Fruit fly (Drosophila melanogaster) whole organism, prepupa: ENCODE results near the gene hoe2.
A peak's percentile ranks its signal among the peaks of the same experiment; 100 is the strongest.

Experiments
- CG10669 ChIP-seq: fragments of 200-800 bp; sonication (Bioruptor generic); optimal IDR thresholded peaks from 3 replicates; lab custom pipeline; 2018; ENCODE audit warnings: missing biosample characterization, mild to moderate bottlenecking, missing genetic modification characterization, moderate library complexity
- CG11294 ChIP-seq: fragments of 200-800 bp; sonication (Bioruptor generic); IDR thresholded peaks from 2 replicates; pipeline ENCODE4 v1.3.6; 2022; ENCODE audit warnings: missing biosample characterization, missing genetic modification characterization
- CG11762 ChIP-seq: fragments of 200-800 bp; sonication (Bioruptor generic); optimal IDR thresholded peaks from 3 replicates; lab custom pipeline; 2016; ENCODE audit warnings: missing biosample characterization, missing genetic modification characterization; ENCODE audit not compliant: insufficient read depth
- CG11902 ChIP-seq: fragments of 200-800 bp; sonication (Bioruptor generic); optimal IDR thresholded peaks from 3 replicates; lab custom pipeline; 2016; ENCODE audit warnings: missing biosample characterization, missing genetic modification characterization
- CG15336 ChIP-seq: fragments of 200-800 bp; sonication (Bioruptor generic); IDR thresholded peaks from 2 replicates; pipeline ENCODE4 v1.3.6; 2022; ENCODE audit warnings: missing biosample characterization, missing genetic modification characterization
- CG1621 ChIP-seq: fragments of 200-800 bp; sonication (Bioruptor generic); optimal IDR thresholded peaks from 3 replicates; lab custom pipeline; 2018; ENCODE audit warnings: missing biosample characterization, mild to moderate bottlenecking, missing genetic modification characterization
- CG16779 ChIP-seq: fragments of 200-800 bp; sonication (Bioruptor generic); optimal IDR thresholded peaks from 3 replicates; lab custom pipeline; 2017; ENCODE audit warnings: missing biosample characterization, mild to moderate bottlenecking, missing genetic modification characterization
- CG3032 ChIP-seq: fragments of 200-800 bp; optimal IDR thresholded peaks from 2 replicates; lab custom pipeline; 2019; ENCODE audit warnings: missing biosample characterization, mild to moderate bottlenecking, missing genetic modification characterization, moderate library complexity
- CG31627 ChIP-seq: fragments of 200-800 bp; sonication (Bioruptor generic); optimal IDR thresholded peaks from 3 replicates; lab custom pipeline; 2016; ENCODE audit warnings: missing biosample characterization, missing genetic modification characterization
- CG32006 ChIP-seq: fragments of 200-800 bp; sonication (Bioruptor generic); optimal IDR thresholded peaks from 3 replicates; lab custom pipeline; 2017; ENCODE audit warnings: missing biosample characterization, mild to moderate bottlenecking, missing genetic modification characterization
- CG34406 ChIP-seq: fragments of 200-800 bp; sonication (Bioruptor generic); optimal IDR thresholded peaks from 3 replicates; lab custom pipeline; 2016; ENCODE audit warnings: missing biosample characterization, missing genetic modification characterization
- CG3919 ChIP-seq: fragments of 200-800 bp; sonication (Bioruptor generic); optimal IDR thresholded peaks from 3 replicates; lab custom pipeline; 2016; ENCODE audit warnings: missing biosample characterization, missing genetic modification characterization
- CG4318 ChIP-seq: fragments of 200-800 bp; sonication (Bioruptor generic); optimal IDR thresholded peaks from 3 replicates; lab custom pipeline; 2017; ENCODE audit warnings: missing biosample characterization, mild to moderate bottlenecking, missing genetic modification characterization
- CG6792 ChIP-seq: fragments of 200-800 bp; sonication (Bioruptor generic); optimal IDR thresholded peaks from 3 replicates; lab custom pipeline; 2016; ENCODE audit warnings: missing biosample characterization, missing genetic modification characterization
- CG6808 ChIP-seq: fragments of 200-800 bp; sonication (Bioruptor generic); optimal IDR thresholded peaks from 3 replicates; lab custom pipeline; 2017; ENCODE audit warnings: missing biosample characterization, missing genetic modification characterization, mild to moderate bottlenecking, moderate library complexity, missing genetic modification reagents
- CG6854 ChIP-seq: fragments of 200-800 bp; sonication (Bioruptor generic); optimal IDR thresholded peaks from 2 replicates; lab custom pipeline; 2017; ENCODE audit warnings: missing biosample characterization, mild to moderate bottlenecking, missing genetic modification characterization
- CG7368 ChIP-seq: fragments of 200-800 bp; sonication (Bioruptor generic); optimal IDR thresholded peaks from 3 replicates; lab custom pipeline; 2016; ENCODE audit warnings: missing biosample characterization, missing genetic modification characterization
- CG8119 ChIP-seq: fragments of 200-800 bp; sonication (Bioruptor generic); IDR thresholded peaks from 3 replicates; pipeline ENCODE4 v1.3.6; 2022; ENCODE audit warnings: missing biosample characterization, missing genetic modification characterization
- CG9139 ChIP-seq: fragments of 200-800 bp; sonication (Bioruptor generic); optimal IDR thresholded peaks from 3 replicates; lab custom pipeline; 2017; ENCODE audit warnings: missing biosample characterization, mild to moderate bottlenecking, missing genetic modification characterization
- Eip75B ChIP-seq: fragments of 200-800 bp; sonication (Bioruptor generic); optimal IDR thresholded peaks from 3 replicates; lab custom pipeline; 2016; ENCODE audit warnings: missing biosample characterization, missing genetic modification characterization
- Eip78C ChIP-seq: fragments of 200-800 bp; sonication (Bioruptor generic); peaks from one replicate; lab custom pipeline; 2016; ENCODE audit warnings: missing biosample characterization, missing genetic modification characterization
- Eip93F ChIP-seq: fragments of 200-800 bp; sonication (Bioruptor generic); optimal IDR thresholded peaks from 2 replicates; lab custom pipeline; 2016; ENCODE audit warnings: missing biosample characterization, mild to moderate bottlenecking, missing genetic modification characterization
- Ets21C ChIP-seq: fragments of 200-800 bp; sonication (Bioruptor generic); optimal IDR thresholded peaks from 3 replicates; lab custom pipeline; 2016; ENCODE audit warnings: missing biosample characterization, missing genetic modification characterization
- Ets96B ChIP-seq: fragments of 200-800 bp; optimal IDR thresholded peaks from 2 replicates; lab custom pipeline; 2019; ENCODE audit warnings: missing biosample characterization, mild to moderate bottlenecking, missing genetic modification characterization, moderate library complexity
- Gug ChIP-seq: fragments of 200-800 bp; sonication (Bioruptor generic); IDR thresholded peaks from 2 replicates; pipeline ENCODE4 v1.3.6; 2022; ENCODE audit warnings: missing biosample characterization, missing genetic modification characterization
- Hr38 ChIP-seq: sonication (Bioruptor generic); optimal IDR thresholded peaks from 2 replicates; lab custom pipeline; 2016; ENCODE audit warnings: missing biosample characterization, missing genetic modification characterization
- Hr39 ChIP-seq: fragments of 200-800 bp; sonication (Bioruptor generic); optimal IDR thresholded peaks from 2 replicates; lab custom pipeline; 2016; ENCODE audit warnings: missing biosample characterization, missing genetic modification characterization
- Hr4 ChIP-seq: fragments of 200-800 bp; sonication (Bioruptor generic); optimal IDR thresholded peaks from 3 replicates; lab custom pipeline; 2016; ENCODE audit warnings: missing biosample characterization, missing genetic modification characterization
- Lpt ChIP-seq: fragments of 200-800 bp; sonication (Bioruptor generic); optimal IDR thresholded peaks from 3 replicates; lab custom pipeline; 2016; ENCODE audit warnings: missing biosample characterization, missing genetic modification characterization
- Met ChIP-seq: fragments of 200-800 bp; sonication (Bioruptor generic); optimal IDR thresholded peaks from 3 replicates; lab custom pipeline; 2016; ENCODE audit warnings: missing biosample characterization, missing genetic modification characterization
- OdsH ChIP-seq: fragments of 200-800 bp; sonication (Bioruptor generic); optimal IDR thresholded peaks from 3 replicates; lab custom pipeline; 2016; ENCODE audit warnings: missing biosample characterization, missing genetic modification characterization
- Smox ChIP-seq: fragments of 200-800 bp; sonication (Bioruptor generic); optimal IDR thresholded peaks from 3 replicates; lab custom pipeline; 2016; ENCODE audit warnings: missing biosample characterization, missing genetic modification characterization
- Sox14 ChIP-seq: fragments of 200-800 bp; sonication (Bioruptor generic); optimal IDR thresholded peaks from 3 replicates; lab custom pipeline; 2016; ENCODE audit warnings: missing biosample characterization, missing genetic modification characterization
- acj6 ChIP-seq: fragments of 200-800 bp; sonication (Bioruptor generic); optimal IDR thresholded peaks from 3 replicates; lab custom pipeline; 2016; ENCODE audit warnings: missing biosample characterization, missing genetic modification characterization
- dac ChIP-seq: fragments of 200-800 bp; sonication (Bioruptor generic); optimal IDR thresholded peaks from 2 replicates; lab custom pipeline; 2017; ENCODE audit warnings: missing biosample characterization, mild to moderate bottlenecking, missing genetic modification characterization
- dsx ChIP-seq: fragments of 200-800 bp; optimal IDR thresholded peaks from 3 replicates; lab custom pipeline; 2019; ENCODE audit warnings: missing biosample characterization, mild to moderate bottlenecking, missing genetic modification characterization, moderate library complexity; ENCODE audit not compliant: poor library complexity, severe bottlenecking
- eg ChIP-seq: fragments of 200-800 bp; sonication (Bioruptor generic); IDR thresholded peaks from 3 replicates; pipeline ENCODE4 v1.3.6; 2022; ENCODE audit warnings: missing biosample characterization, missing genetic modification characterization
- esn ChIP-seq: fragments of 200-800 bp; sonication (Bioruptor generic); optimal IDR thresholded peaks from 2 replicates; lab custom pipeline; 2016; ENCODE audit warnings: missing biosample characterization, mild to moderate bottlenecking, missing genetic modification characterization, moderate library complexity
- fd59A ChIP-seq: fragments of 200-800 bp; sonication (Bioruptor generic); optimal IDR thresholded peaks from 2 replicates; lab custom pipeline; 2017; ENCODE audit warnings: missing biosample characterization, mild to moderate bottlenecking, missing genetic modification characterization, missing genetic modification reagents
- fkh ChIP-seq: fragments of 200-800 bp; sonication (Bioruptor generic); optimal IDR thresholded peaks from 3 replicates; lab custom pipeline; 2017; ENCODE audit warnings: missing biosample characterization, mild to moderate bottlenecking, missing genetic modification characterization, moderate library complexity
- salr ChIP-seq, 2 experiments: fragments of 200-800 bp; sonication (Bioruptor generic); optimal IDR thresholded peaks; 3 replicates each; lab custom pipeline; 2016 to 2018; ENCODE audit warnings: missing biosample characterization in 2 of 2, missing genetic modification characterization in 2 of 2, mild to moderate bottlenecking in 1 of 2
- ss ChIP-seq, 2 experiments: fragments of 200-800 bp; sonication (Bioruptor generic); optimal IDR thresholded peaks; 2 replicates in 1 of 2; 3 replicates in 1 of 2; lab custom pipeline; 2017 to 2018; ENCODE audit warnings: mild to moderate bottlenecking in 2 of 2, missing biosample characterization in 2 of 2, missing genetic modification characterization in 2 of 2, moderate library complexity in 1 of 2
- svp ChIP-seq: fragments of 200-800 bp; sonication (Bioruptor generic); peaks from one replicate; lab custom pipeline; 2016; ENCODE audit warnings: missing biosample characterization, missing genetic modification characterization
- topi ChIP-seq: fragments of 200-800 bp; sonication (Bioruptor generic); optimal IDR thresholded peaks from 3 replicates; lab custom pipeline; 2016; ENCODE audit warnings: missing biosample characterization, missing genetic modification characterization
- vri ChIP-seq: fragments of 200-800 bp; sonication (Bioruptor generic); optimal IDR thresholded peaks from 3 replicates; lab custom pipeline; 2016; ENCODE audit warnings: missing biosample characterization, mild to moderate bottlenecking, missing genetic modification characterization

Gene hoe2

dm6 chr2L:4888541-4888940 lies 47.7 kb downstream of the hoe2 start (continued):
- TF ChIP-seq Hr4 (GFP tag; lab: Kevin White, UChicago) = peak; percentile 25
- TF ChIP-seq Hr39 (GFP tag; lab: Kevin White, UChicago) = peak; percentile 13
- TF ChIP-seq CG11902 (GFP tag; lab: Kevin White, UChicago) = no peak
- peak; percentile 1 for TF ChIP-seq CG31627
- TF ChIP-seq CG34406 (GFP tag; lab: Kevin White, UChicago) = no peak
- peak; percentile 30 for TF ChIP-seq OdsH (GFP tag; lab: Kevin White, UChicago)
- peak; percentile 24 for TF ChIP-seq Met (GFP tag; lab: Kevin White, UChicago)
- peak; percentile 37 for TF ChIP-seq Ets96B (tag; lab: Kevin White, UChicago)
- TF ChIP-seq CG6808 (GFP tag; lab: Kevin White, UChicago) = peak; percentile 37
- TF ChIP-seq CG11762 (GFP tag; lab: Kevin White, UChicago) = no peak
- TF ChIP-seq CG32006 (GFP tag; lab: Kevin White, UChicago) = peak; percentile 16
- no peak for TF ChIP-seq Lpt (GFP tag; lab: Kevin White, UChicago)
- TF ChIP-seq CG7368 (GFP tag; lab: Kevin White, UChicago) = no peak
- TF ChIP-seq fd59A (GFP tag; lab: Kevin White, UChicago) = peak; percentile 12
- no peak for TF ChIP-seq fkh (GFP tag; lab: Kevin White, UChicago)
- peak; percentile 6 for TF ChIP-seq CG1621
- no peak for TF ChIP-seq CG16779 (tag; lab: Kevin White, UChicago)
- TF ChIP-seq CG11294 (GFP tag; lab: Robert Waterston, UW) = no peak
- TF ChIP-seq dac (GFP tag; lab: Kevin White, UChicago) = no peak
- no peak for TF ChIP-seq svp (GFP tag; lab: Kevin White, UChicago)
- no peak for TF ChIP-seq salr (GFP tag; optimal IDR thresholded peaks at IDR 0.05; lab: Kevin White, UChicago)
- TF ChIP-seq CG3032 (tag; lab: Kevin White, UChicago) = peak; percentile 48
- peak; percentile 25 for TF ChIP-seq CG10669
- TF ChIP-seq Eip75B (GFP tag; lab: Kevin White, UChicago) = no peak

DNA sequence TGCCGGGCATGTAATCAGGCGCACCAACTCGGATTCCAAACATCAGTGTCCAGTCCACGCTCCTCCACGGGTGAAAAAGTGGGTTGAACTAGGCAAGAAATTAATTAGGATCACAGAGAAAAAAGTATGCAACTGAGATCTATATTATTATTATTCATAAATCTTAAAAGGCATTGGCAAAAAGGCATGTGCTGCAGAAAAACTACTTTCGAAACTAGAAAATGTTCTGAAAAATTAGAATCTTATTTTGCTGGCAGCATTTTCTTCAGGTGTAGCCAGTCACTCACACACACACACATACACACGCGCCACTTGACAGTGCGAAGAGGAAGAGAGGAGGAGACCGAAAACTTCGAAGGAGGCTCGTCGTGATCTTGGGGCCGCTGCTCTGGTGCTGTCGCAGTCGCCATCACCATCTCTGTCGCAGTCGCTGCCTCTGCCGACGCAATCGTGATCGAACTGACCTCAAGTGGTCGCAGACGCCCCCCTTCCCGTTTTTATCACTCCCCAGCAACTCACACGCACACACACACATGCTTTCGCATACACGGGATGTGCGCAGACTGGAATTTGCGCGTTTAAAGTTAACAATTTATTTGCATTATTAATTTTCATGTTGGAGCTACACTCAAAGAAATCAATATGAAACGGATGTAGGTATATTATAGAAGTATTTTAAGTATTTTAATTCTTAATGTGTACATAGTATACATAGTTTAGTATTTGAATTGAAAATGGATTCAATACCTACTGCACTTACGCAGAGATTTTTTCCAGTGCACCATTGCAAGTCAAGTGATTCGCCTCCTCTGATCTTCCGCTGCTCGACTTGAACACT lies 48.6 kb downstream of the hoe2 start:
- peak; percentile 92 for TF ChIP-seq Hr4 (GFP tag; lab: Kevin White, UChicago)
- TF ChIP-seq Eip75B (GFP tag; lab: Kevin White, UChicago) = peak; percentile 84
- TF ChIP-seq Ets21C (GFP tag; lab: Kevin White, UChicago) = peak; percentile 80
- TF ChIP-seq eg (GFP tag; lab: Robert Waterston, UW) = peak; percentile 95
- peak; percentile 77 for TF ChIP-seq vri (GFP tag; lab: Kevin White, UChicago)
- TF ChIP-seq dsx = peak; percentile 95
- TF ChIP-seq Smox (GFP tag; lab: Kevin White, UChicago) = peak; percentile 86
- peak; percentile 94 for TF ChIP-seq CG15336 (GFP tag; lab: Robert Waterston, UW)
- peak; percentile 89 for TF ChIP-seq topi (GFP tag; lab: Kevin White, UChicago)
- TF ChIP-seq Gug (GFP tag; lab: Robert Waterston, UW) = peak; percentile 94
- peak; percentile 85 for TF ChIP-seq Hr39 (GFP tag; lab: Kevin White, UChicago)
- peak; percentile 95 for TF ChIP-seq OdsH (GFP tag; lab: Kevin White, UChicago)
- TF ChIP-seq CG4318 = peak; percentile 87
- peak; percentile 89 for TF ChIP-seq CG9139 (GFP tag; lab: Kevin White, UChicago)
- TF ChIP-seq CG3032 (tag; lab: Kevin White, UChicago) = peak; percentile 97
- TF ChIP-seq salr (GFP tag; optimal IDR thresholded peaks at IDR 0.05; lab: Kevin White, UChicago) = peak; percentile 80 to 91
- TF ChIP-seq svp (GFP tag; lab: Kevin White, UChicago) = peak; percentile 99
- peak; percentile 89 to 92 for TF ChIP-seq ss (GFP tag; optimal IDR thresholded peaks at IDR 0.05; lab: Kevin White, UChicago)
- peak; percentile 92 for TF ChIP-seq CG32006 (GFP tag; lab: Kevin White, UChicago)
- TF ChIP-seq Sox14 (GFP tag; lab: Kevin White, UChicago) = peak; percentile 85
- peak; percentile 85 for TF ChIP-seq CG11902 (GFP tag; lab: Kevin White, UChicago)
- TF ChIP-seq acj6 (GFP tag; lab: Kevin White, UChicago) = peak; percentile 94
- no peak for TF ChIP-seq Hr38 (GFP tag; lab: Kevin White, UChicago)
- TF ChIP-seq CG8119 (GFP tag; lab: Robert Waterston, UW) = peak; percentile 94
- peak; percentile 89 for TF ChIP-seq CG6792
- peak; percentile 91 for TF ChIP-seq CG10669
- peak; percentile 98 for TF ChIP-seq Eip78C (GFP tag; lab: Kevin White, UChicago)
- TF ChIP-seq Eip93F (GFP tag; lab: Kevin White, UChicago) = peak; percentile 39
- peak; percentile 89 for TF ChIP-seq esn (GFP tag; lab: Kevin White, UChicago)
- TF ChIP-seq Ets96B (tag; lab: Kevin White, UChicago) = peak; percentile 96
- TF ChIP-seq CG6854 (GFP tag; lab: Kevin White, UChicago) = peak; percentile 62
- peak; percentile 92 for TF ChIP-seq fd59A (GFP tag; lab: Kevin White, UChicago)
- peak; percentile 90 for TF ChIP-seq CG11294 (GFP tag; lab: Robert Waterston, UW)
- TF ChIP-seq CG3919 (GFP tag; lab: Kevin White, UChicago) = peak; percentile 93
- TF ChIP-seq CG1621 = peak; percentile 92
